Worm (Caenorhabditis elegans): ENCODE measurements around the gene C08H9.16.

- TF ChIP-seq nhr-237 (tag; optimal IDR thresholded peaks at IDR 0.05) = no peak
- no peak for TF ChIP-seq nhr-11 (tag; optimal IDR thresholded peaks at IDR 0.05)
- no peak for TF ChIP-seq grh-1 (GFP tag; IDR thresholded peaks at IDR 0.05)
These were observed 37.0 kb upstream of the C08H9.16 start, which contains the start of gene chil-4 for ce11 chrII:9855620-9856019.

Data from whole organism, L1 larva.